Fruit fly (Drosophila melanogaster) whole organism, embryonic: ENCODE results near the gene CG43094.

Experiments used
- Aef1 ChIP-seq: fragments of 200-800 bp; sonication (Bioruptor generic); IDR thresholded peaks from 3 replicates; pipeline ENCODE4 v1.3.6; 2022; ENCODE audit warnings: missing biosample characterization, missing genetic modification characterization
- BEAF-32 ChIP-seq: fragments of 200-800 bp; sonication (Bioruptor generic); optimal IDR thresholded peaks from 3 replicates; lab custom pipeline; 2017; ENCODE audit warnings: missing biosample characterization, missing genetic modification characterization, mild to moderate bottlenecking, moderate library complexity, missing genetic modification reagents
- CG10209 ChIP-seq: fragments of 200-800 bp; sonication (Bioruptor generic); optimal IDR thresholded peaks from 3 replicates; lab custom pipeline; 2017; ENCODE audit warnings: missing biosample characterization, mild to moderate bottlenecking, missing genetic modification characterization, missing genetic modification reagents
- CG13123 ChIP-seq: fragments of 200-800 bp; sonication (Bioruptor generic); optimal IDR thresholded peaks from 2 replicates; lab custom pipeline; 2016; ENCODE audit warnings: missing biosample characterization, missing genetic modification characterization
- CG14860 ChIP-seq: fragments of 200-800 bp; sonication (Bioruptor generic); IDR thresholded peaks from 3 replicates; pipeline ENCODE4 v1.3.6; 2022; ENCODE audit warnings: missing biosample characterization, missing genetic modification characterization; ENCODE audit not compliant: partially characterized antibody
- CG1529 ChIP-seq: fragments of 200-800 bp; sonication (Bioruptor generic); optimal IDR thresholded peaks from 3 replicates; lab custom pipeline; 2018; ENCODE audit warnings: missing biosample characterization, missing genetic modification characterization
- CG15514 ChIP-seq: fragments of 200-800 bp; sonication (Bioruptor generic); optimal IDR thresholded peaks from 3 replicates; lab custom pipeline; 2017; ENCODE audit warnings: missing biosample characterization, missing genetic modification characterization, mild to moderate bottlenecking, moderate library complexity, missing genetic modification reagents
- CG1603 ChIP-seq: fragments of 200-800 bp; sonication (Bioruptor generic); optimal IDR thresholded peaks from 2 replicates; lab custom pipeline; 2019; ENCODE audit warnings: missing biosample characterization, mild to moderate bottlenecking, missing genetic modification characterization, moderate library complexity
- CG16813 ChIP-seq: fragments of 200-800 bp; sonication (Bioruptor generic); IDR thresholded peaks from 3 replicates; pipeline ENCODE4 v1.3.6; 2022; ENCODE audit warnings: missing biosample characterization, missing genetic modification characterization; ENCODE audit not compliant: partially characterized antibody
- CG17361 ChIP-seq: fragments of 200-800 bp; sonication (Bioruptor generic); IDR thresholded peaks from 3 replicates; pipeline ENCODE4 v1.3.6; 2022; ENCODE audit warnings: missing biosample characterization, missing genetic modification characterization
- CG18619 ChIP-seq: fragments of 200-800 bp; sonication (Bioruptor generic); optimal IDR thresholded peaks from 3 replicates; lab custom pipeline; 2017; ENCODE audit warnings: missing biosample characterization, mild to moderate bottlenecking, missing genetic modification characterization
- CG2116 ChIP-seq: fragments of 200-800 bp; sonication (Bioruptor generic); optimal IDR thresholded peaks from 3 replicates; lab custom pipeline; 2018; ENCODE audit warnings: missing biosample characterization, mild to moderate bottlenecking, missing genetic modification characterization
- CG2712 ChIP-seq: fragments of 200-800 bp; optimal IDR thresholded peaks from 3 replicates; lab custom pipeline; 2019; ENCODE audit warnings: missing biosample characterization, mild to moderate bottlenecking, missing genetic modification characterization, moderate library complexity
- CG3838 ChIP-seq: fragments of 200-800 bp; sonication (Bioruptor generic); optimal IDR thresholded peaks from 3 replicates; lab custom pipeline; 2016; ENCODE audit warnings: missing biosample characterization, missing genetic modification characterization
- CG42726 ChIP-seq: fragments of 200-800 bp; sonication (Bioruptor generic); IDR thresholded peaks from 2 replicates; pipeline ENCODE4 v1.3.6; 2022; ENCODE audit warnings: missing biosample characterization, missing genetic modification characterization; ENCODE audit not compliant: partially characterized antibody
- CG4360 ChIP-seq: fragments of 200-800 bp; sonication (Bioruptor generic); IDR thresholded peaks from 2 replicates; pipeline ENCODE4 v1.3.6; 2022; ENCODE audit warnings: missing biosample characterization, missing genetic modification characterization
- CG6272 ChIP-seq: fragments of 200-800 bp; sonication (Bioruptor generic); IDR thresholded peaks from 2 replicates; pipeline ENCODE4 v1.3.6; 2022; ENCODE audit warnings: missing biosample characterization, missing genetic modification characterization
- CG8290 ChIP-seq, 3 experiments: fragments of 200-800 bp; sonication (Bioruptor generic); optimal IDR thresholded peaks; 2 replicates each; lab custom pipeline; 2016 to 2019; ENCODE audit warnings: missing biosample characterization in 3 of 3, missing genetic modification characterization in 3 of 3, mild to moderate bottlenecking in 2 of 3, moderate library complexity in 1 of 3
- CG8924 ChIP-seq: fragments of 200-800 bp; optimal IDR thresholded peaks from 3 replicates; lab custom pipeline; 2019; ENCODE audit warnings: missing biosample characterization, mild to moderate bottlenecking, missing genetic modification characterization, moderate library complexity
- Dref ChIP-seq: fragments of 200-800 bp; sonication (Bioruptor generic); IDR thresholded peaks from 2 replicates; pipeline ENCODE4 v1.3.6; 2022; ENCODE audit warnings: missing biosample characterization, missing genetic modification characterization
- Ets97D ChIP-seq: fragments of 200-800 bp; sonication (Bioruptor generic); optimal IDR thresholded peaks from 3 replicates; lab custom pipeline; 2016; ENCODE audit warnings: missing biosample characterization, missing genetic modification characterization
- Gug ChIP-seq: fragments of 200-800 bp; sonication (Bioruptor generic); IDR thresholded peaks from 4 replicates; pipeline ENCODE4 v1.3.6; 2022; ENCODE audit warnings: missing biosample characterization, missing genetic modification characterization
- Hey ChIP-seq: fragments of 200-800 bp; sonication (Bioruptor generic); optimal IDR thresholded peaks from 3 replicates; lab custom pipeline; 2018; ENCODE audit warnings: missing biosample characterization, mild to moderate bottlenecking, missing genetic modification characterization
- Hr51 ChIP-seq, 2 experiments: fragments of 200-800 bp; sonication (Bioruptor generic); optimal IDR thresholded peaks; 2 replicates in 1 of 2; 3 replicates in 1 of 2; lab custom pipeline; 2016 to 2018; ENCODE audit warnings: missing biosample characterization in 2 of 2, missing genetic modification characterization in 2 of 2, mild to moderate bottlenecking in 1 of 2, moderate library complexity in 1 of 2
- MBD-R2 ChIP-seq: fragments of 200-800 bp; sonication (Bioruptor generic); IDR thresholded peaks from 2 replicates; pipeline ENCODE4 v1.3.6; 2022; ENCODE audit warnings: missing biosample characterization, missing genetic modification characterization
- MESR4 ChIP-seq: fragments of 200-800 bp; sonication (Bioruptor generic); optimal IDR thresholded peaks from 2 replicates; lab custom pipeline; 2018; ENCODE audit warnings: missing biosample characterization, mild to moderate bottlenecking, missing genetic modification characterization, moderate library complexity
- Meics ChIP-seq: fragments of 200-800 bp; sonication (Bioruptor generic); optimal IDR thresholded peaks from 2 replicates; lab custom pipeline; 2017; ENCODE audit warnings: missing biosample characterization, mild to moderate bottlenecking, missing genetic modification characterization
- Opbp ChIP-seq: fragments of 200-800 bp; sonication (Bioruptor generic); IDR thresholded peaks from 3 replicates; pipeline ENCODE4 v1.3.6; 2022; ENCODE audit warnings: missing biosample characterization, missing genetic modification characterization; ENCODE audit not compliant: partially characterized antibody
- Trl ChIP-seq, 3 experiments: fragments of >200 bp in 2 of 3; fragments of 200-800 bp in 1 of 3; sonication (Bioruptor generic) in 1 of 3; optimal IDR thresholded peaks; 2 replicates in 1 of 3; 3 replicates in 2 of 3; lab custom pipeline; 2016 to 2017; ENCODE audit warnings: missing biosample characterization in 1 of 3, missing genetic modification characterization in 1 of 3
- bbx ChIP-seq: fragments of 200-800 bp; sonication (Bioruptor generic); IDR thresholded peaks from 2 replicates; pipeline ENCODE4 v1.3.6; 2022; ENCODE audit warnings: missing biosample characterization, missing genetic modification characterization; ENCODE audit not compliant: partially characterized antibody
- bigmax ChIP-seq: fragments of 200-800 bp; sonication (Bioruptor generic); optimal IDR thresholded peaks from 2 replicates; lab custom pipeline; 2018; ENCODE audit warnings: missing biosample characterization, mild to moderate bottlenecking, missing genetic modification characterization
- dpn ChIP-seq, 2 experiments: fragments of 200-800 bp; sonication (Bioruptor generic); optimal IDR thresholded peaks; 3 replicates each; lab custom pipeline; 2016; ENCODE audit warnings: missing biosample characterization in 2 of 2, missing genetic modification characterization in 2 of 2
- ftz-f1 ChIP-seq: fragments of 200-800 bp; sonication (Bioruptor generic); optimal IDR thresholded peaks from 2 replicates; lab custom pipeline; 2016; ENCODE audit warnings: missing biosample characterization, missing genetic modification characterization
- gsb-n ChIP-seq: fragments of 200-800 bp; sonication (Bioruptor generic); optimal IDR thresholded peaks from 3 replicates; lab custom pipeline; 2018; ENCODE audit warnings: missing biosample characterization, mild to moderate bottlenecking, missing genetic modification characterization
- hbn ChIP-seq: fragments of 200-800 bp; sonication (Bioruptor generic); IDR thresholded peaks from 2 replicates; pipeline ENCODE4 v1.3.6; 2022; ENCODE audit warnings: missing biosample characterization, missing genetic modification characterization; ENCODE audit not compliant: partially characterized antibody
- kni ChIP-seq: fragments of 200-800 bp; sonication (Bioruptor generic); optimal IDR thresholded peaks from 3 replicates; lab custom pipeline; 2017; ENCODE audit warnings: mild to moderate bottlenecking, missing biosample characterization, missing genetic modification reagents, missing genetic modification characterization
- lilli ChIP-seq: fragments of 200-800 bp; sonication (Bioruptor generic); optimal IDR thresholded peaks from 3 replicates; lab custom pipeline; 2016; ENCODE audit warnings: missing biosample characterization, missing genetic modification characterization
- mld ChIP-seq: fragments of 200-800 bp; sonication (Bioruptor generic); IDR thresholded peaks from 3 replicates; pipeline ENCODE4 v1.3.6; 2022; ENCODE audit warnings: missing biosample characterization, missing genetic modification characterization; ENCODE audit not compliant: partially characterized antibody
- pita ChIP-seq: fragments of 200-800 bp; sonication (Bioruptor generic); optimal IDR thresholded peaks from 2 replicates; lab custom pipeline; 2017; ENCODE audit warnings: missing biosample characterization, mild to moderate bottlenecking, missing genetic modification characterization
- scrt ChIP-seq: fragments of 200-800 bp; sonication (Bioruptor generic); optimal IDR thresholded peaks from 2 replicates; lab custom pipeline; 2018; ENCODE audit warnings: missing biosample characterization, mild to moderate bottlenecking, missing genetic modification characterization, moderate library complexity
- slp2 ChIP-seq: fragments of 200-800 bp; sonication (Bioruptor generic); optimal IDR thresholded peaks from 2 replicates; lab custom pipeline; 2016; ENCODE audit warnings: missing biosample characterization, missing genetic modification characterization
- sna ChIP-seq: fragments of 200-800 bp; sonication (Bioruptor generic); IDR thresholded peaks from 2 replicates; pipeline ENCODE4 v1.3.6; 2022; ENCODE audit warnings: missing biosample characterization, missing genetic modification characterization; ENCODE audit not compliant: partially characterized antibody
- unc-4 ChIP-seq: fragments of 200-800 bp; sonication (Bioruptor generic); IDR thresholded peaks from 2 replicates; pipeline ENCODE4 v1.3.6; 2022; ENCODE audit warnings: missing biosample characterization, missing genetic modification characterization; ENCODE audit not compliant: partially characterized antibody
- vnd ChIP-seq: fragments of 200-800 bp; sonication (Bioruptor generic); IDR thresholded peaks from 3 replicates; pipeline ENCODE4 v1.3.6; 2022; ENCODE audit warnings: missing biosample characterization, missing genetic modification characterization; ENCODE audit not compliant: partially characterized antibody

The CG43094 gene

DNA sequence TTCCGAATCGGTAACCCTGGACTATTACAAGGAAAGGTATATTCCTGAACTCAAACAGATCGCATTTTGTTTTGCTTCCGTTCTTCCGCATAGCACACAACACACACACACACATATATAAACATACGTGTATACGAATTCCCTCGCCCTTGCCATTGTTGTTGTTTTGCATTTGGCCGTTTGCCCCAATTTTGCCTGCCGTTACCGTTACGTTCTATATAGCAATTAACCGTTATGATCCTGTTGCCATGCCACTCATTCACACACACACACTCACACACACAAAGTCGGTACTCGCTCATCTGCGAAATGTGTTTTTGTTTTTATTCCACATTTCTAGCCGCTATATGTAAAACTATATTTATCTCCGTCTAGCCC lies 43.3 kb downstream of the CG43094 start (continued):
- no peak for TF ChIP-seq scrt (GFP tag; lab: Kevin White, UChicago)
- TF ChIP-seq bbx (GFP tag; lab: Robert Waterston, UW): no peak
- no peak for TF ChIP-seq CG2116 (GFP tag; lab: Kevin White, UChicago)

DNA sequence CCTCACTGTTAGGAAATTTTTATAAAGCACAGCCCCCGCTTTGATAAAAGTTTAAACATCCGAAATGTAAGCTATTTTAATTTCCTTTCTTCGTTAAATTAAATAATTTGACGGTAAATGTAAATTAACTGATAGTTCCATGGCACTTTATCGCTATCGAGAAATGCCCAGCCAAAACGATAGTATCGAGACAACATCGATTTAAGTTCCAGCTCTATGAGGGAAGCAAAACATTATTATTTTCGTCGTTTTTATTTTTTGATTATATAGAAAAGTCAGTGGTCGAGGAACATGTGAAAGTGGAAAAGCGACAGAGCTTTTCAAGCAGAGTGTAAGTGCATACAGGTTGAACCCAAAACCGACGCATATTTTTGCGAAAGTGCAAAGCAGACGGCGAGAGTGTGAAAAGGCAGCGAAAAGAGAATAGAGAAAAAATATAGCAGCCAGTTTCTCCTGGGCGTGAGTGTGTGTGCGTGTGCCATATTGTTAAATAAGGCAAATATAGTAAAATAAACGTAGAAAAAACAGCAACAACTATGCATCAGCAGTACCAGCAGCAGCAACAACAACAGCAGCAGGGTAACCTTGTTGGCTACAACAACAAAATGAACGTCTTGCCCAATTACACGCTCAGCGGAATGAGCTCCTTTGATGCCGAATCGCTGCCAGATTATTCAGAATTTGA lies 43.9 kb downstream of the CG43094 start, which contains the start of gene CG45049:
Gene CG45049 (plus strand): TSS at position 197 of the 685 bp plus-strand sequence.
- TF ChIP-seq CG10209 (GFP tag; lab: Kevin White, UChicago) (no peak), Aef1 (GFP tag; lab: Robert Waterston, UW) (peak; percentile 29; the same call in 2 of the 3 replicates), CG8924 (no peak), CG15514 (GFP tag; lab: Kevin White, UChicago) (no peak), unc-4 (GFP tag; lab: Robert Waterston, UW) (peak; percentile 78), CG3838 (no peak), CG18619 (GFP tag; lab: Kevin White, UChicago) (no peak), pita (no peak), Trl (optimal IDR thresholded peaks at IDR 0.05; lab: Kevin White, UChicago) (peak in 1 of 2 experiments; percentile 69), Trl (GFP tag; optimal IDR thresholded peaks at IDR 0.05; lab: Kevin White, UChicago) (no peak), lilli (GFP tag; lab: Kevin White, UChicago) (peak; percentile 34), CG16813 (GFP tag; lab: Robert Waterston, UW) (peak; percentile 90), CG8290 (GFP tag; optimal IDR thresholded peaks at IDR 0.05; lab: Kevin White, UChicago) (no peak), CG8290 (tag; optimal IDR thresholded peaks at IDR 0.05; lab: Kevin White, UChicago) (peak in 1 of 2 experiments; percentile 5), MESR4 (GFP tag; lab: Kevin White, UChicago) (peak; percentile 57), CG1529 (GFP tag; lab: Kevin White, UChicago) (no peak), Opbp (peak; percentile 94), Meics (no peak), mld (GFP tag; lab: Robert Waterston, UW) (peak; percentile 86; the same call in 2 of the 3 replicates), Hr51 (GFP tag; optimal IDR thresholded peaks at IDR 0.05; lab: Kevin White, UChicago) (no peak), Ets97D (GFP tag; lab: Kevin White, UChicago) (peak; percentile 6), kni (GFP tag; lab: Kevin White, UChicago) (peak; percentile 40), CG4360 (GFP tag; lab: Robert Waterston, UW) (peak; percentile 85), CG42726 (GFP tag; lab: Robert Waterston, UW) (peak; percentile 94), Hey (tag; lab: Kevin White, UChicago) (no peak), CG13123 (GFP tag; lab: Kevin White, UChicago) (no peak), Dref (GFP tag; lab: Robert Waterston, UW) (peak; percentile 63), slp2 (GFP tag; lab: Kevin White, UChicago) (no peak), vnd (GFP tag; lab: Robert Waterston, UW) (peak; percentile 89), Gug (peak; percentile 32; the same call in 1 of the 4 replicates), ftz-f1 (peak; percentile 22), CG2712 (tag; lab: Kevin White, UChicago) (peak; percentile 8), hbn (GFP tag; lab: Robert Waterston, UW) (peak; percentile 75), bigmax (GFP tag; lab: Kevin White, UChicago) (no peak), sna (GFP tag; lab: Robert Waterston, UW) (peak; percentile 65), gsb-n (no peak), MBD-R2 (GFP tag; lab: Robert Waterston, UW) (0 out of 2 replicates have a peak, but pooled peaks have one; percentile 22), BEAF-32 (GFP tag; lab: Kevin White, UChicago) (peak; percentile 84), CG14860 (peak; percentile 74), CG17361 (GFP tag; lab: Robert Waterston, UW) (peak; percentile 31; the same call in 1 of the 3 replicates), CG6272 (GFP tag; lab: Robert Waterston, UW) (peak; percentile 37; the same call in 1 of the 2 replicates), dpn (GFP tag; optimal IDR thresholded peaks at IDR 0.05; lab: Kevin White, UChicago) (peak in 1 of 2 experiments; percentile 31), CG1603 (peak; percentile 26)
